Fruit fly (Drosophila melanogaster): Measurements from ENCODE around the gene Hipk.

Hipk gene

dm6 chr3L:548304-549198, 5.7 kb downstream of the Hipk start:
- TF ChIP-seq h (optimal IDR thresholded peaks at IDR 0.05) (no peak), insv (optimal IDR thresholded peaks at IDR 0.05) (no peak), Myc (optimal IDR thresholded peaks at IDR 0.05) (no peak), psq (optimal IDR thresholded peaks at IDR 0.05) (no peak), Sin3A (optimal IDR thresholded peaks at IDR 0.05) (no peak)

- TF ChIP-seq h (optimal IDR thresholded peaks at IDR 0.05) (no peak), Sin3A (optimal IDR thresholded peaks at IDR 0.05) (no peak), psq (optimal IDR thresholded peaks at IDR 0.05) (no peak), Myc (optimal IDR thresholded peaks at IDR 0.05) (no peak), insv (optimal IDR thresholded peaks at IDR 0.05) (no peak), ttk (optimal IDR thresholded peaks at IDR 0.05) (no peak)
Observed at dm6 chr3L:550082-550827, 7.4 kb downstream of the Hipk start.

- TF ChIP-seq Myc (optimal IDR thresholded peaks at IDR 0.05) (no peak), psq (optimal IDR thresholded peaks at IDR 0.05) (no peak), Sin3A (optimal IDR thresholded peaks at IDR 0.05) (no peak), ttk (optimal IDR thresholded peaks at IDR 0.05) (no peak), insv (optimal IDR thresholded peaks at IDR 0.05) (no peak), h (optimal IDR thresholded peaks at IDR 0.05) (no peak)
Observed at dm6 chr3L:550828-551094, 7.9 kb downstream of the Hipk start.

- TF ChIP-seq Sin3A (optimal IDR thresholded peaks at IDR 0.05) (no peak), h (optimal IDR thresholded peaks at IDR 0.05) (no peak), Myc (optimal IDR thresholded peaks at IDR 0.05) (no peak), insv (optimal IDR thresholded peaks at IDR 0.05) (no peak), ttk (optimal IDR thresholded peaks at IDR 0.05) (no peak), psq (optimal IDR thresholded peaks at IDR 0.05) (no peak)
Observed at dm6 chr3L:551844-552243, 9.0 kb downstream of the Hipk start.

dm6 chr3L:552446-552845, 9.6 kb downstream of the Hipk start:
- TF ChIP-seq psq (optimal IDR thresholded peaks at IDR 0.05): no peak

dm6 chr3L:552950-553349, 10.1 kb downstream of the Hipk start:
- no peak for TF ChIP-seq Sin3A (optimal IDR thresholded peaks at IDR 0.05)
- TF ChIP-seq h (optimal IDR thresholded peaks at IDR 0.05): no peak
- TF ChIP-seq Myc (optimal IDR thresholded peaks at IDR 0.05): no peak
- TF ChIP-seq psq (optimal IDR thresholded peaks at IDR 0.05): no peak
- no peak for TF ChIP-seq ttk (optimal IDR thresholded peaks at IDR 0.05)

dm6 chr3L:554577-554976, 11.7 kb downstream of the Hipk start:
- TF ChIP-seq h (optimal IDR thresholded peaks at IDR 0.05): no peak

dm6 chr3L:555326-555725, 12.5 kb downstream of the Hipk start:
- no peak for TF ChIP-seq h (optimal IDR thresholded peaks at IDR 0.05)
- no peak for TF ChIP-seq Sin3A (optimal IDR thresholded peaks at IDR 0.05)
- no peak for TF ChIP-seq psq (optimal IDR thresholded peaks at IDR 0.05)
- TF ChIP-seq ttk (optimal IDR thresholded peaks at IDR 0.05): no peak
- TF ChIP-seq Myc (optimal IDR thresholded peaks at IDR 0.05): no peak

dm6 chr3L:555898-556540, 13.2 kb downstream of the Hipk start:
- TF ChIP-seq ttk (optimal IDR thresholded peaks at IDR 0.05) (no peak), Sin3A (optimal IDR thresholded peaks at IDR 0.05) (no peak), Myc (optimal IDR thresholded peaks at IDR 0.05) (no peak), h (optimal IDR thresholded peaks at IDR 0.05) (no peak), psq (optimal IDR thresholded peaks at IDR 0.05) (no peak), insv (optimal IDR thresholded peaks at IDR 0.05) (no peak)

- TF ChIP-seq psq (optimal IDR thresholded peaks at IDR 0.05): no peak
- TF ChIP-seq h (optimal IDR thresholded peaks at IDR 0.05): no peak
- TF ChIP-seq insv (optimal IDR thresholded peaks at IDR 0.05): no peak
- TF ChIP-seq Sin3A (optimal IDR thresholded peaks at IDR 0.05): no peak
- TF ChIP-seq Myc (optimal IDR thresholded peaks at IDR 0.05): no peak
- TF ChIP-seq ttk (optimal IDR thresholded peaks at IDR 0.05): no peak
Observed at dm6 chr3L:557294-557693, 14.4 kb downstream of the Hipk start.

dm6 chr3L:559390-560034, 16.7 kb downstream of the Hipk start:
- TF ChIP-seq Sin3A (optimal IDR thresholded peaks at IDR 0.05) (no peak), ttk (optimal IDR thresholded peaks at IDR 0.05) (no peak), psq (optimal IDR thresholded peaks at IDR 0.05) (no peak), insv (optimal IDR thresholded peaks at IDR 0.05) (no peak)

dm6 chr3L:561117-561516, 18.3 kb downstream of the Hipk start:
- TF ChIP-seq psq (optimal IDR thresholded peaks at IDR 0.05) (no peak), Sin3A (optimal IDR thresholded peaks at IDR 0.05) (no peak), insv (optimal IDR thresholded peaks at IDR 0.05) (no peak), h (optimal IDR thresholded peaks at IDR 0.05) (no peak), ttk (optimal IDR thresholded peaks at IDR 0.05) (no peak), Myc (optimal IDR thresholded peaks at IDR 0.05) (no peak)

Measured in Kc167 (cell line).